Fruit fly (Drosophila melanogaster) whole organism: ENCODE measurements around the gene glob3.

Experiments used
- CG8478 ChIP-seq: fragments of >200 bp; optimal IDR thresholded peaks from 2 replicates; lab custom pipeline; 2018; ENCODE audit warnings: inconsistent platforms
- Dll ChIP-seq: fragments of >200 bp; optimal IDR thresholded peaks from 2 replicates; lab custom pipeline; 2017
- pan ChIP-seq: fragments of >200 bp; optimal IDR thresholded peaks from 2 replicates; lab custom pipeline; 2017
- psq ChIP-seq: fragments of >200 bp; optimal IDR thresholded peaks from 2 replicates; lab custom pipeline; 2017
- usp ChIP-seq: fragments of >200 bp; optimal IDR thresholded peaks from 2 replicates; lab custom pipeline; 2017; ENCODE audit warnings: missing biosample characterization, missing genetic modification characterization, mixed read lengths

DNA sequence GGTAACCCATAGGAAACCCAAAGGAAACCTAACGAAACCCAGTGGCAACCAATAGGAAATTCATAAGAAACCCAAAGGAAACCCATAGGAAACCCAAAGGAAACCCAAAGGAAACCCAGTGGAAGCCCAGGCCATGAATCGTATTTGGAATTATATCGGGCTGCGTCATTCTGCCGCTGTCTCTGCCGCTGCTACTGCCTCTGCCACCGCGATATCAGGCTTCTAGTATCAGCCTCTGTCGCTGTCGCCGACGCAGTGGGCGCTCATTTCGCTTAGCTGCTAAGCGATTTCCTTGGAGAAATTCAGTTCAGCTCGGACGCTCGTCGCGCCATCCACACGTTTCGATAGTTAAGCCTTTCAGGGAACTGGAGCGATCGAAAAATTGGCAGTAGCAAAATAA is 1.5 kb downstream of the glob3 start, which contains the start of gene CG1208:
- TF ChIP-seq usp (GFP tag; lab: Kevin White, UChicago) (no peak), pan (lab: Kevin White, UChicago) (no peak), Dll (lab: Kevin White, UChicago) (no peak), psq (lab: Kevin White, UChicago) (no peak), CG8478 (no peak)
